Fruit fly (Drosophila melanogaster) whole organism, embryonic: Measurements from ENCODE around the gene RpS17.

Experiments used
- Abd-B ChIP-seq: fragments of 200-800 bp; sonication (Bioruptor generic); optimal IDR thresholded peaks from 2 replicates; lab custom pipeline; 2018; ENCODE audit warnings: missing biosample characterization, mild to moderate bottlenecking, missing genetic modification characterization, moderate library complexity
- Bgb ChIP-seq: fragments of 200-800 bp; sonication (Bioruptor generic); IDR thresholded peaks from 2 replicates; pipeline ENCODE4 v1.3.6; 2022; ENCODE audit warnings: missing biosample characterization, missing genetic modification characterization; ENCODE audit not compliant: partially characterized antibody
- Bteb2 ChIP-seq: fragments of 200-800 bp; sonication (Bioruptor generic); optimal IDR thresholded peaks from 2 replicates; lab custom pipeline; 2016; ENCODE audit warnings: missing biosample characterization, missing genetic modification characterization
- CG10209 ChIP-seq: fragments of 200-800 bp; sonication (Bioruptor generic); optimal IDR thresholded peaks from 3 replicates; lab custom pipeline; 2017; ENCODE audit warnings: missing biosample characterization, mild to moderate bottlenecking, missing genetic modification characterization, missing genetic modification reagents
- CG11456 ChIP-seq: fragments of 200-800 bp; sonication (Bioruptor generic); IDR thresholded peaks from 3 replicates; pipeline ENCODE4 v1.3.6; 2022; ENCODE audit warnings: missing biosample characterization, missing genetic modification characterization
- CG11504 ChIP-seq: fragments of 200-800 bp; sonication (Bioruptor generic); optimal IDR thresholded peaks from 3 replicates; lab custom pipeline; 2019; ENCODE audit warnings: missing biosample characterization, mild to moderate bottlenecking, missing genetic modification characterization, moderate library complexity
- CG12659 ChIP-seq: fragments of 200-800 bp; sonication (Bioruptor generic); optimal IDR thresholded peaks from 3 replicates; lab custom pipeline; 2017; ENCODE audit warnings: mild to moderate bottlenecking, missing biosample characterization, missing genetic modification reagents, missing genetic modification characterization
- CG13123 ChIP-seq: fragments of 200-800 bp; sonication (Bioruptor generic); optimal IDR thresholded peaks from 2 replicates; lab custom pipeline; 2016; ENCODE audit warnings: missing biosample characterization, missing genetic modification characterization
- CG13424 ChIP-seq: fragments of 200-800 bp; sonication (Bioruptor generic); optimal IDR thresholded peaks from 2 replicates; lab custom pipeline; 2019; ENCODE audit warnings: missing biosample characterization, mild to moderate bottlenecking, missing genetic modification characterization, moderate library complexity
- CG13894 ChIP-seq: fragments of 200-800 bp; sonication (Bioruptor generic); optimal IDR thresholded peaks from 3 replicates; lab custom pipeline; 2018; ENCODE audit warnings: missing biosample characterization, mild to moderate bottlenecking, missing genetic modification characterization, moderate library complexity
- CG14014 ChIP-seq: fragments of 200-800 bp; sonication (Bioruptor generic); IDR thresholded peaks from 2 replicates; pipeline ENCODE4 v1.3.6; 2022; ENCODE audit warnings: missing biosample characterization, missing genetic modification characterization
- CG14050 ChIP-seq: fragments of 200-800 bp; sonication (Bioruptor generic); IDR thresholded peaks from 3 replicates; pipeline ENCODE4 v1.3.6; 2022; ENCODE audit warnings: missing biosample characterization, missing genetic modification characterization
- CG15011 ChIP-seq: fragments of 200-800 bp; sonication (Bioruptor generic); optimal IDR thresholded peaks from 3 replicates; lab custom pipeline; 2018; ENCODE audit warnings: missing biosample characterization, mild to moderate bottlenecking, missing genetic modification characterization
- CG15601 ChIP-seq: fragments of 200-800 bp; sonication (Bioruptor generic); optimal IDR thresholded peaks from 3 replicates; lab custom pipeline; 2019; ENCODE audit warnings: missing biosample characterization, mild to moderate bottlenecking, missing genetic modification characterization, moderate library complexity
- CG1647 ChIP-seq: fragments of 200-800 bp; sonication (Bioruptor generic); optimal IDR thresholded peaks from 3 replicates; lab custom pipeline; 2016; ENCODE audit warnings: missing biosample characterization, missing genetic modification characterization
- CG16815 ChIP-seq: fragments of 200-800 bp; sonication (Bioruptor generic); optimal IDR thresholded peaks from 3 replicates; lab custom pipeline; 2017; ENCODE audit warnings: missing biosample characterization, mild to moderate bottlenecking, missing genetic modification characterization
- CG2120 ChIP-seq: fragments of 200-800 bp; sonication (Bioruptor generic); optimal IDR thresholded peaks from 3 replicates; lab custom pipeline; 2016; ENCODE audit warnings: missing biosample characterization, missing genetic modification characterization
- CG3065 ChIP-seq: fragments of 200-800 bp; sonication (Bioruptor generic); optimal IDR thresholded peaks from 2 replicates; lab custom pipeline; 2016; ENCODE audit warnings: missing biosample characterization, missing genetic modification characterization
- CG31224 ChIP-seq: fragments of 200-800 bp; sonication (Bioruptor generic); IDR thresholded peaks from 2 replicates; pipeline ENCODE4 v1.3.6; 2022; ENCODE audit warnings: missing biosample characterization, missing genetic modification characterization
- CG32772 ChIP-seq: fragments of 200-800 bp; sonication (Bioruptor generic); IDR thresholded peaks from 2 replicates; pipeline ENCODE4 v1.3.6; 2022; ENCODE audit warnings: missing biosample characterization, missing genetic modification characterization
- CG3847 ChIP-seq: fragments of 200-800 bp; sonication (Bioruptor generic); IDR thresholded peaks from 2 replicates; pipeline ENCODE4 v1.3.6; 2022; ENCODE audit warnings: missing biosample characterization, missing genetic modification characterization
- CG4328 ChIP-seq: fragments of 200-800 bp; sonication (Bioruptor generic); optimal IDR thresholded peaks from 3 replicates; lab custom pipeline; 2017; ENCODE audit warnings: missing biosample characterization, missing genetic modification reagents, missing genetic modification characterization
- CG5953 ChIP-seq: fragments of 200-800 bp; sonication (Bioruptor generic); IDR thresholded peaks from 2 replicates; pipeline ENCODE4 v1.3.6; 2022; ENCODE audit warnings: missing biosample characterization, missing genetic modification characterization
- CG6791 ChIP-seq: fragments of 200-800 bp; sonication (Bioruptor generic); IDR thresholded peaks from 3 replicates; pipeline ENCODE4 v1.3.6; 2022; ENCODE audit warnings: missing biosample characterization, missing genetic modification characterization; ENCODE audit not compliant: partially characterized antibody
- CG8089 ChIP-seq: fragments of 200-800 bp; sonication (Bioruptor generic); optimal IDR thresholded peaks from 3 replicates; lab custom pipeline; 2016; ENCODE audit warnings: missing biosample characterization, missing genetic modification characterization
- CG8944 ChIP-seq: fragments of 200-800 bp; sonication (Bioruptor generic); optimal IDR thresholded peaks from 3 replicates; lab custom pipeline; 2016; ENCODE audit warnings: missing biosample characterization, missing genetic modification characterization
- Dek ChIP-seq: fragments of 200-800 bp; sonication (Bioruptor generic); optimal IDR thresholded peaks from 3 replicates; lab custom pipeline; 2019; ENCODE audit warnings: missing biosample characterization, mild to moderate bottlenecking, missing genetic modification characterization, moderate library complexity
- Dll ChIP-seq: fragments of 200-800 bp; sonication (Bioruptor generic); IDR thresholded peaks from 4 replicates; pipeline ENCODE4 v1.3.6; 2022; ENCODE audit warnings: missing biosample characterization, missing genetic modification characterization; ENCODE audit not compliant: partially characterized antibody
- Ets97D ChIP-seq: fragments of 200-800 bp; sonication (Bioruptor generic); optimal IDR thresholded peaks from 3 replicates; lab custom pipeline; 2016; ENCODE audit warnings: missing biosample characterization, missing genetic modification characterization
- Gsc ChIP-seq: fragments of 200-800 bp; sonication (Bioruptor generic); IDR thresholded peaks from 2 replicates; pipeline ENCODE4 v1.3.6; 2022; ENCODE audit warnings: missing biosample characterization, missing genetic modification characterization
- HLH4C ChIP-seq: fragments of 200-800 bp; sonication (Bioruptor generic); IDR thresholded peaks from 3 replicates; pipeline ENCODE4 v1.3.6; 2022; ENCODE audit warnings: missing biosample characterization, missing genetic modification characterization; ENCODE audit not compliant: partially characterized antibody
- Lim3 ChIP-seq: fragments of 200-800 bp; sonication (Bioruptor generic); IDR thresholded peaks from 2 replicates; pipeline ENCODE4 v1.3.6; 2022; ENCODE audit warnings: missing biosample characterization, missing genetic modification characterization
- NfI ChIP-seq: fragments of 200-800 bp; sonication (Bioruptor generic); optimal IDR thresholded peaks from 3 replicates; lab custom pipeline; 2018; ENCODE audit warnings: missing biosample characterization, mild to moderate bottlenecking, missing genetic modification characterization, moderate library complexity
- ash1 ChIP-seq: fragments of 200-800 bp; sonication (Bioruptor generic); optimal IDR thresholded peaks from 2 replicates; lab custom pipeline; 2018; ENCODE audit warnings: missing biosample characterization, mild to moderate bottlenecking, missing genetic modification characterization
- danr ChIP-seq: fragments of 200-800 bp; sonication (Bioruptor generic); IDR thresholded peaks from 2 replicates; pipeline ENCODE4 v1.3.6; 2022; ENCODE audit warnings: missing biosample characterization, missing genetic modification characterization
- dm ChIP-seq: fragments of 200-800 bp; sonication (Bioruptor generic); optimal IDR thresholded peaks from 3 replicates; lab custom pipeline; 2016; ENCODE audit warnings: missing biosample characterization, missing genetic modification characterization
- dmrt99B ChIP-seq: fragments of 200-800 bp; sonication (Bioruptor generic); optimal IDR thresholded peaks from 2 replicates; lab custom pipeline; 2018; ENCODE audit warnings: missing biosample characterization, mild to moderate bottlenecking, missing genetic modification characterization, moderate library complexity
- fd102C ChIP-seq: fragments of 200-800 bp; sonication (Bioruptor generic); optimal IDR thresholded peaks from 2 replicates; lab custom pipeline; 2018; ENCODE audit warnings: missing biosample characterization, mild to moderate bottlenecking, missing genetic modification characterization, moderate library complexity
- fu2 ChIP-seq: fragments of 200-800 bp; sonication (Bioruptor generic); optimal IDR thresholded peaks from 2 replicates; lab custom pipeline; 2016; ENCODE audit warnings: missing biosample characterization, missing genetic modification characterization
- gt ChIP-seq: fragments of 200-800 bp; sonication (Bioruptor generic); IDR thresholded peaks from 2 replicates; pipeline ENCODE4 v1.3.6; 2022; ENCODE audit warnings: missing biosample characterization, missing genetic modification characterization
- hkb ChIP-seq, 2 experiments: fragments of 200-800 bp in 1 of 2; fragments of >200 bp in 1 of 2; sonication (Bioruptor generic) in 1 of 2; IDR thresholded peaks in 1 of 2; optimal IDR thresholded peaks in 1 of 2; 2 replicates each; pipeline versions ENCODE4 v1.3.6 to Lab custom; 2017 to 2022; ENCODE audit warnings: missing biosample characterization in 1 of 2, missing genetic modification characterization in 1 of 2
- kay ChIP-seq: fragments of 200-800 bp; sonication (Bioruptor generic); optimal IDR thresholded peaks from 2 replicates; lab custom pipeline; 2016; ENCODE audit warnings: missing biosample characterization, missing genetic modification characterization
- nerfin-2 ChIP-seq: fragments of 200-800 bp; sonication (Bioruptor generic); IDR thresholded peaks from 2 replicates; pipeline ENCODE4 v1.3.6; 2022; ENCODE audit warnings: missing biosample characterization, missing genetic modification characterization; ENCODE audit not compliant: partially characterized antibody
- otp ChIP-seq: fragments of 200-800 bp; sonication (Bioruptor generic); IDR thresholded peaks from 3 replicates; pipeline ENCODE4, ENCODE4 v1.3.6; 2022; ENCODE audit warnings: missing biosample characterization, missing genetic modification characterization
- scrt ChIP-seq: fragments of 200-800 bp; sonication (Bioruptor generic); optimal IDR thresholded peaks from 2 replicates; lab custom pipeline; 2018; ENCODE audit warnings: missing biosample characterization, mild to moderate bottlenecking, missing genetic modification characterization, moderate library complexity
- sob ChIP-seq: fragments of 200-800 bp; sonication (Bioruptor generic); IDR thresholded peaks from 2 replicates; pipeline ENCODE4 v1.3.6; 2022; ENCODE audit warnings: missing biosample characterization, missing genetic modification characterization
- tll ChIP-seq, 2 experiments: fragments of 200-800 bp in 1 of 2; fragments of >200 bp in 1 of 2; sonication (Bioruptor generic) in 1 of 2; optimal IDR thresholded peaks; 2 replicates each; lab custom pipeline; 2017 to 2019; ENCODE audit warnings: missing biosample characterization in 2 of 2, missing genetic modification characterization in 2 of 2, mild to moderate bottlenecking in 1 of 2, moderate library complexity in 1 of 2
- zf30C ChIP-seq: fragments of 200-800 bp; sonication (Bioruptor generic); optimal IDR thresholded peaks from 3 replicates; lab custom pipeline; 2018; ENCODE audit warnings: missing biosample characterization, mild to moderate bottlenecking, missing genetic modification characterization

The RpS17 gene

dm6 chr3L:9410754-9411423, 18.7 kb downstream of the RpS17 start, which contains the start of the genes CG4022 and Cpsf5 (continued):
- TF ChIP-seq HLH4C (GFP tag; lab: Robert Waterston, UW) (peak; percentile 41; the same call in 1 of the 3 replicates), CG14050 (GFP tag; lab: Robert Waterston, UW) (peak; percentile 74), CG16815 (peak; percentile 70), CG13424 (peak; percentile 92), CG15011 (peak; percentile 29), CG8089 (GFP tag; lab: Kevin White, UChicago) (peak; percentile 20), kay (GFP tag; lab: Kevin White, UChicago) (peak; percentile 71), CG6791 (GFP tag; lab: Robert Waterston, UW) (no peak), CG31224 (GFP tag; lab: Robert Waterston, UW) (peak; percentile 57), CG13123 (GFP tag; lab: Kevin White, UChicago) (peak; percentile 74), CG15601 (tag; lab: Kevin White, UChicago) (peak; percentile 86), CG3847 (GFP tag; lab: Robert Waterston, UW) (peak; percentile 88), zf30C (no peak), scrt (GFP tag; lab: Kevin White, UChicago) (peak; percentile 66), Lim3 (GFP tag; lab: Robert Waterston, UW) (no peak), NfI (GFP tag; lab: Kevin White, UChicago) (peak; percentile 87), CG3065 (GFP tag; lab: Kevin White, UChicago) (peak; percentile 46), CG1647 (GFP tag; lab: Kevin White, UChicago) (peak; percentile 53), Gsc (GFP tag; lab: Robert Waterston, UW) (no peak), Bgb (GFP tag; lab: Robert Waterston, UW) (peak; percentile 23; the same call in 1 of the 2 replicates), CG14014 (GFP tag; lab: Robert Waterston, UW) (peak; percentile 82), Bteb2 (GFP tag; lab: Kevin White, UChicago) (peak; percentile 48), CG4328 (GFP tag; lab: Kevin White, UChicago) (peak; percentile 78), fu2 (GFP tag; lab: Kevin White, UChicago) (no peak), sob (peak; percentile 87), otp (peak; percentile 74; the same call in 1 of the 3 replicates), CG12659 (GFP tag; lab: Kevin White, UChicago) (peak; percentile 91), CG10209 (GFP tag; lab: Kevin White, UChicago) (peak; percentile 80), Abd-B (GFP tag; lab: Kevin White, UChicago) (peak; percentile 86), dm (peak; percentile 30), ash1 (GFP tag; lab: Kevin White, UChicago) (no peak), CG13894 (tag; lab: Kevin White, UChicago) (no peak), hkb (optimal IDR thresholded peaks at IDR 0.05; lab: Kevin White, UChicago) (no peak), hkb (GFP tag; IDR thresholded peaks at IDR 0.05; lab: Robert Waterston, UW) (peak; percentile 87), CG32772 (GFP tag; lab: Robert Waterston, UW) (peak; percentile 79), gt (GFP tag; lab: Robert Waterston, UW) (peak; percentile 40; the same call in 1 of the 2 replicates), Ets97D (GFP tag; lab: Kevin White, UChicago) (peak; percentile 63), fd102C (no peak), dmrt99B (tag; lab: Kevin White, UChicago) (no peak), Dek (tag; lab: Kevin White, UChicago) (peak; percentile 83), CG8944 (GFP tag; lab: Kevin White, UChicago) (peak; percentile 3), danr (GFP tag; lab: Robert Waterston, UW) (peak; percentile 52; the same call in 1 of the 2 replicates), Dll (GFP tag; lab: Robert Waterston, UW) (peak; percentile 50), CG11504 (peak; percentile 82), CG5953 (peak; percentile 1; the same call in 1 of the 2 replicates), tll (GFP tag; optimal IDR thresholded peaks at IDR 0.05; lab: Kevin White, UChicago) (no peak), CG11456 (GFP tag; lab: Robert Waterston, UW) (peak; percentile 78; the same call in 2 of the 3 replicates), nerfin-2 (GFP tag; lab: Robert Waterston, UW) (no peak), CG2120 (GFP tag; lab: Kevin White, UChicago) (peak; percentile 89)
